Worm (Caenorhabditis elegans): ENCODE results near the gene lys-8.

ce11 chrII:5554788-5555187 lies 31.2 kb upstream of the lys-8 start:
- TF ChIP-seq nhr-179 (tag; optimal IDR thresholded peaks at IDR 0.05) = no peak
- no peak for TF ChIP-seq lin-26 (GFP tag; IDR thresholded peaks at IDR 0.05)
